Fruit fly (Drosophila melanogaster) whole organism, pupa: ENCODE results near the gene Irc.
"Not testable (repeated sequence)": the region's sequence is repeated elsewhere in the genome, so short reads cannot be mapped to it uniquely, and the experiment has no call there.

Experiments used
- CG10348 ChIP-seq: fragments of 200-800 bp; sonication (Bioruptor generic); IDR thresholded peaks from 2 replicates; pipeline ENCODE4 v1.3.6; 2022; ENCODE audit warnings: missing biosample characterization, missing genetic modification characterization
- CG12605 ChIP-seq: fragments of 200-800 bp; sonication (Bioruptor generic); IDR thresholded peaks from 2 replicates; pipeline ENCODE4 v1.3.6; 2022; ENCODE audit warnings: missing biosample characterization, missing genetic modification characterization
- CG13204 ChIP-seq: fragments of 200-800 bp; sonication (Bioruptor generic); optimal IDR thresholded peaks from 2 replicates; lab custom pipeline; 2018; ENCODE audit warnings: missing biosample characterization, mild to moderate bottlenecking, missing genetic modification characterization, moderate library complexity
- CG14655 ChIP-seq: fragments of 200-800 bp; sonication (Bioruptor generic); optimal IDR thresholded peaks from 3 replicates; lab custom pipeline; 2017; ENCODE audit warnings: mild to moderate bottlenecking, missing biosample characterization, missing genetic modification reagents, missing genetic modification characterization
- CG15710 ChIP-seq: fragments of 200-800 bp; sonication (Bioruptor generic); optimal IDR thresholded peaks from 2 replicates; lab custom pipeline; 2018; ENCODE audit warnings: missing biosample characterization, mild to moderate bottlenecking, missing genetic modification characterization, moderate library complexity
- CG17806 ChIP-seq: fragments of 200-800 bp; sonication (Bioruptor generic); optimal IDR thresholded peaks from 2 replicates; lab custom pipeline; 2018; ENCODE audit warnings: missing biosample characterization, mild to moderate bottlenecking, missing genetic modification characterization, moderate library complexity
- CG32121 ChIP-seq: fragments of 200-800 bp; sonication (Bioruptor generic); IDR thresholded peaks from 2 replicates; pipeline ENCODE4 v1.3.6; 2022; ENCODE audit warnings: missing biosample characterization, missing genetic modification characterization
- CG34367 ChIP-seq: fragments of 200-800 bp; sonication (Bioruptor generic); optimal IDR thresholded peaks from 2 replicates; lab custom pipeline; 2018; ENCODE audit warnings: missing biosample characterization, mild to moderate bottlenecking, missing genetic modification characterization
- CG4496 ChIP-seq: fragments of 200-800 bp; sonication (Bioruptor generic); IDR thresholded peaks from 3 replicates; pipeline ENCODE4 v1.3.6; 2022; ENCODE audit warnings: missing biosample characterization, missing genetic modification characterization
- CG8159 ChIP-seq: fragments of 200-800 bp; sonication (Bioruptor generic); optimal IDR thresholded peaks from 3 replicates; lab custom pipeline; 2018; ENCODE audit warnings: missing biosample characterization, mild to moderate bottlenecking, missing genetic modification characterization, moderate library complexity
- CG8301 ChIP-seq: fragments of 200-800 bp; sonication (Bioruptor generic); optimal IDR thresholded peaks from 2 replicates; lab custom pipeline; 2018; ENCODE audit warnings: missing biosample characterization, mild to moderate bottlenecking, missing genetic modification characterization
- CG9948 ChIP-seq: fragments of 200-800 bp; sonication (Bioruptor generic); optimal IDR thresholded peaks from 2 replicates; lab custom pipeline; 2018; ENCODE audit warnings: missing biosample characterization, mild to moderate bottlenecking, missing genetic modification characterization, moderate library complexity
- D1 ChIP-seq: fragments of 200-800 bp; sonication (Bioruptor generic); optimal IDR thresholded peaks from 2 replicates; lab custom pipeline; 2018; ENCODE audit warnings: missing biosample characterization, mild to moderate bottlenecking, missing genetic modification characterization, moderate library complexity
- EcR ChIP-seq: fragments of 200-800 bp; sonication (Bioruptor generic); optimal IDR thresholded peaks from 3 replicates; lab custom pipeline; 2019; ENCODE audit warnings: missing biosample characterization, missing genetic modification characterization, mild to moderate bottlenecking, moderate library complexity, missing genetic modification reagents
- Ets98B ChIP-seq: fragments of 200-800 bp; sonication (Bioruptor generic); IDR thresholded peaks from 2 replicates; pipeline ENCODE4 v1.3.6; 2022; ENCODE audit warnings: missing biosample characterization, missing genetic modification characterization
- Pif1A ChIP-seq: fragments of 200-800 bp; sonication (Bioruptor generic); optimal IDR thresholded peaks from 3 replicates; lab custom pipeline; 2016; ENCODE audit warnings: missing biosample characterization, missing genetic modification characterization
- Pif1B ChIP-seq: fragments of 200-800 bp; sonication (Bioruptor generic); optimal IDR thresholded peaks from 3 replicates; lab custom pipeline; 2016; ENCODE audit warnings: missing biosample characterization, missing genetic modification characterization
- Snoo ChIP-seq: fragments of 200-800 bp; sonication (Bioruptor generic); optimal IDR thresholded peaks from 3 replicates; lab custom pipeline; 2017; ENCODE audit warnings: missing biosample characterization, mild to moderate bottlenecking, missing genetic modification characterization, inconsistent platforms
- fd96Ca ChIP-seq: fragments of 200-800 bp; sonication (Bioruptor generic); IDR thresholded peaks from 3 replicates; pipeline ENCODE4 v1.3.6; 2022; ENCODE audit warnings: missing biosample characterization, missing genetic modification characterization
- gl ChIP-seq: fragments of 200-800 bp; sonication (Bioruptor generic); optimal IDR thresholded peaks from 2 replicates; lab custom pipeline; 2018; ENCODE audit warnings: missing biosample characterization, mild to moderate bottlenecking, missing genetic modification characterization
- rn ChIP-seq: fragments of 200-800 bp; sonication (Bioruptor generic); IDR thresholded peaks from 2 replicates; pipeline ENCODE4 v1.3.6; 2022; ENCODE audit warnings: missing biosample characterization, missing genetic modification characterization

Irc gene

dm6 chr3R:16987924-16988298, 14.8 kb upstream of the Irc start:
- TF ChIP-seq CG15710 (tag; lab: Kevin White, UChicago): no peak
- no peak for TF ChIP-seq CG13204
- no peak for TF ChIP-seq rn
- no peak for TF ChIP-seq CG17806
- TF ChIP-seq CG8301: no peak
- no peak for TF ChIP-seq gl (tag; lab: Kevin White, UChicago)
- no peak for TF ChIP-seq D1 (tag; lab: Kevin White, UChicago)
- TF ChIP-seq fd96Ca (GFP tag; lab: Robert Waterston, UW): no peak
- TF ChIP-seq CG9948 (tag; lab: Kevin White, UChicago): peak; percentile 14
- TF ChIP-seq CG34367 (tag; lab: Kevin White, UChicago): no peak
- TF ChIP-seq CG4496 (GFP tag; lab: Robert Waterston, UW): no peak
- TF ChIP-seq CG14655 (GFP tag; lab: Kevin White, UChicago): peak; percentile 7

dm6 chr3R:16988514-16988913, 14.2 kb upstream of the Irc start, which contains the start of gene MESK4:
MESK4 (plus strand) TSS chr3R:16988814.
- TF ChIP-seq CG8159 (tag; lab: Kevin White, UChicago); Pif1A (GFP tag; lab: Kevin White, UChicago); CG13204: not testable (repeated sequence)

dm6 chr3R:16991781-16992180, 10.9 kb upstream of the Irc start, which contains the start of gene EMC2B:
EMC2B (minus strand) TSS chr3R:16991878.
- TF ChIP-seq CG32121 (GFP tag; lab: Robert Waterston, UW): no peak
- TF ChIP-seq CG10348: no peak
- TF ChIP-seq CG17806: peak; percentile 18
- TF ChIP-seq CG4496 (GFP tag; lab: Robert Waterston, UW): no peak
- peak; percentile 39 for TF ChIP-seq Pif1A (GFP tag; lab: Kevin White, UChicago)
- no peak for TF ChIP-seq Ets98B (GFP tag; lab: Robert Waterston, UW)
- TF ChIP-seq D1 (tag; lab: Kevin White, UChicago): no peak
- TF ChIP-seq CG34367 (tag; lab: Kevin White, UChicago): no peak
- no peak for TF ChIP-seq EcR (GFP tag; lab: Kevin White, UChicago)
- TF ChIP-seq gl (tag; lab: Kevin White, UChicago): no peak
- TF ChIP-seq CG8159 (tag; lab: Kevin White, UChicago): peak; percentile 8

DNA sequence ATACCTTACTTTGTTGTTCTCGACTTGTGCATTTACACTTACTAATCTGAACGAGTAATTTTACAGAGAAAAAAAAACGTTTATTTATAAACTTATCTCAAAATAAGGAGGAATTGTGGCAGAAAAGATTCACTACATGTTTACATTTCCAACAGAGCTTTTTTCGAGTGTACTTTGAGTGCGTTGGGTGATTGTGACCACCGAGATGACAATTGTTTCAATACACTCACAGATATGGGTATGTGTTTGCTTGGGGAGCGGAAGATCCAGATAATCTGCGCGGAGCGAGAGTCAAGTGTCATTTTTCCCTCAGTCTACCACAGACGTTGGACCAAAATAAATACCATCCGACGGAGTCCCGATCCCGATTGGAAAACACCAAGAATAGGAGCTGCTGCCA, 10.0 kb upstream of the Irc start, which contains the start of gene CG31274:
Gene CG31274 (plus strand): TSS at position 301 of the 400 bp plus-strand sequence.
- TF ChIP-seq CG8159 (tag; lab: Kevin White, UChicago); CG4496 (GFP tag; lab: Robert Waterston, UW); CG9948 (tag; lab: Kevin White, UChicago): not testable (repeated sequence)

dm6 chr3R:16996059-16996959, 6.4 kb upstream of the Irc start, which contains the start of the genes EMC2A and CG3534:
EMC2A (minus strand) TSS chr3R:16996071.
CG3534 (plus strand) TSS chr3R:16996446.
- TF ChIP-seq CG15710 (tag; lab: Kevin White, UChicago): no peak
- TF ChIP-seq CG32121 (GFP tag; lab: Robert Waterston, UW): no peak
- TF ChIP-seq CG4496 (GFP tag; lab: Robert Waterston, UW): 0 out of 3 replicates have a peak, but pooled peaks have one; percentile 9
- no peak for TF ChIP-seq gl (tag; lab: Kevin White, UChicago)
- TF ChIP-seq rn: no peak
- no peak for TF ChIP-seq fd96Ca (GFP tag; lab: Robert Waterston, UW)
- TF ChIP-seq CG13204: no peak
- TF ChIP-seq Pif1A (GFP tag; lab: Kevin White, UChicago): no peak
- no peak for TF ChIP-seq CG14655 (GFP tag; lab: Kevin White, UChicago)
- no peak for TF ChIP-seq EcR (GFP tag; lab: Kevin White, UChicago)
- TF ChIP-seq Pif1B (GFP tag; lab: Kevin White, UChicago): no peak
- no peak for TF ChIP-seq CG34367 (tag; lab: Kevin White, UChicago)
- TF ChIP-seq Ets98B (GFP tag; lab: Robert Waterston, UW): no peak
- TF ChIP-seq D1 (tag; lab: Kevin White, UChicago): no peak
- no peak for TF ChIP-seq CG8301
- peak; percentile 3 for TF ChIP-seq CG9948 (tag; lab: Kevin White, UChicago)
- TF ChIP-seq CG12605: no peak
- TF ChIP-seq CG10348: no peak
- peak; percentile 26 for TF ChIP-seq CG8159 (tag; lab: Kevin White, UChicago)
- TF ChIP-seq Snoo (tag; lab: Kevin White, UChicago): peak; percentile 26
- TF ChIP-seq CG17806: no peak

- TF ChIP-seq CG13204 (no peak), rn (no peak), CG8159 (tag; lab: Kevin White, UChicago) (no peak), CG32121 (GFP tag; lab: Robert Waterston, UW) (no peak)
These were observed 793 bp downstream of the Irc start for dm6 chr3R:17003468-17003867.
